Worm (Caenorhabditis elegans) whole organism, L1 larva: ENCODE results near the gene pyk-2.
A peak's percentile ranks its signal among the peaks of the same experiment; 100 is the strongest.

Experiments used
- C04F5.9 ChIP-seq: sonication (generic microtip); optimal IDR thresholded peaks from 2 replicates; lab custom pipeline; 2016; ENCODE audit warnings: missing genetic modification characterization, missing compliant biosample characterization
- C16A3.4 ChIP-seq: fragments of 150-350 bp; optimal IDR thresholded peaks from 2 replicates; lab custom pipeline; 2014; ENCODE audit warnings: missing biosample characterization, missing genetic modification characterization
- F16B12.6 ChIP-seq: fragments of 150-350 bp; optimal IDR thresholded peaks from 2 replicates; lab custom pipeline; 2014; ENCODE audit warnings: missing biosample characterization, missing genetic modification characterization
- Y116A8C.19 ChIP-seq: sonication (generic microtip); optimal IDR thresholded peaks from 2 replicates; lab custom pipeline; 2016; ENCODE audit warnings: missing compliant biosample characterization, missing genetic modification characterization, borderline replicate concordance
- alr-1 ChIP-seq: fragments of 200-800 bp; sonication (Bioruptor generic); optimal IDR thresholded peaks from 2 replicates; lab custom pipeline; 2018; ENCODE audit warnings: borderline replicate concordance, mild to moderate bottlenecking, missing genetic modification characterization, missing compliant biosample characterization
- ceh-63 ChIP-seq: fragments of 200-800 bp; sonication (Bioruptor generic); optimal IDR thresholded peaks from 2 replicates; lab custom pipeline; 2018; ENCODE audit warnings: mild to moderate bottlenecking, missing genetic modification characterization, missing compliant biosample characterization
- ceh-90 ChIP-seq: sonication (generic microtip); optimal IDR thresholded peaks from 2 replicates; lab custom pipeline; 2016; ENCODE audit warnings: missing genetic modification characterization, missing compliant biosample characterization
- dpl-1 ChIP-seq, 3 experiments: fragments of 150-350 bp in 2 of 3; sonication (generic microtip) in 1 of 3; optimal IDR thresholded peaks; 2 replicates each; lab custom pipeline; 2014 to 2017; ENCODE audit warnings: missing biosample characterization in 3 of 3, missing genetic modification characterization in 3 of 3, missing genetic modification reagents in 3 of 3
- efl-1 ChIP-seq, 4 experiments: fragments of 150-350 bp; optimal IDR thresholded peaks in 3 of 4; peaks in 1 of 4; 1 replicate in 1 of 4; 2 replicates in 3 of 4; lab custom pipeline; 2014; ENCODE audit warnings: missing biosample characterization in 2 of 4, missing genetic modification characterization in 2 of 4, missing genetic modification reagents in 2 of 4
- elt-2 ChIP-seq: sonication (generic microtip); optimal IDR thresholded peaks from 2 replicates; lab custom pipeline; 2016; ENCODE audit warnings: missing genetic modification characterization, mild to moderate bottlenecking, inconsistent platforms, missing compliant biosample characterization, missing genetic modification reagents
- ets-5 ChIP-seq: fragments of 200-800 bp; sonication (Bioruptor generic); IDR thresholded peaks from 2 replicates; pipeline ENCODE4 v1.3.6; 2022; ENCODE audit warnings: missing genetic modification characterization, missing compliant biosample characterization
- fkh-10 ChIP-seq: sonication (generic microtip); optimal IDR thresholded peaks from 2 replicates; lab custom pipeline; 2017; ENCODE audit warnings: missing biosample characterization, missing genetic modification reagents, missing genetic modification characterization
- fos-1 ChIP-seq: fragments of 150-350 bp; optimal IDR thresholded peaks from 2 replicates; lab custom pipeline; 2014; ENCODE audit warnings: missing biosample characterization, missing genetic modification characterization
- grh-1 ChIP-seq: fragments of 200-800 bp; sonication (Bioruptor generic); IDR thresholded peaks from 2 replicates; pipeline ENCODE4 v1.3.6; 2022; ENCODE audit warnings: missing genetic modification reagents, missing genetic modification characterization, missing compliant biosample characterization
- hlh-17 ChIP-seq: fragments of 200-800 bp; sonication (Bioruptor generic); optimal IDR thresholded peaks from 2 replicates; lab custom pipeline; 2018; ENCODE audit warnings: missing genetic modification characterization, mild to moderate bottlenecking, missing compliant biosample characterization, moderate library complexity, borderline replicate concordance
- hlh-4 ChIP-seq: sonication (generic microtip); optimal IDR thresholded peaks from 2 replicates; lab custom pipeline; 2016; ENCODE audit warnings: mild to moderate bottlenecking, missing genetic modification characterization, missing compliant biosample characterization
- hpl-2 ChIP-seq: fragments of 150-350 bp; optimal IDR thresholded peaks from 2 replicates; lab custom pipeline; 2014; ENCODE audit warnings: missing biosample characterization, missing genetic modification reagents, missing genetic modification characterization
- jun-1 ChIP-seq: fragments of 150-350 bp; optimal IDR thresholded peaks from 2 replicates; lab custom pipeline; 2014; ENCODE audit warnings: missing biosample characterization, missing genetic modification reagents, missing genetic modification characterization
- lin-13 ChIP-seq: fragments of 150-350 bp; optimal IDR thresholded peaks from 2 replicates; lab custom pipeline; 2014; ENCODE audit warnings: missing biosample characterization, missing genetic modification reagents, missing genetic modification characterization
- lin-14 ChIP-seq: fragments of 200-800 bp; sonication (Bioruptor generic); optimal IDR thresholded peaks from 2 replicates; lab custom pipeline; 2018; ENCODE audit warnings: mild to moderate bottlenecking, missing genetic modification characterization, moderate library complexity, missing compliant biosample characterization
- lin-35 ChIP-seq, 2 experiments: fragments of 150-350 bp; optimal IDR thresholded peaks; 2 replicates each; lab custom pipeline; 2014; ENCODE audit warnings: missing biosample characterization in 2 of 2, missing genetic modification characterization in 2 of 2, missing genetic modification reagents in 2 of 2
- lin-39 ChIP-seq: fragments of 150-350 bp; optimal IDR thresholded peaks from 2 replicates; lab custom pipeline; 2014; ENCODE audit warnings: missing biosample characterization, missing genetic modification reagents, missing genetic modification characterization
- lir-3 ChIP-seq: sonication (generic microtip); optimal IDR thresholded peaks from 2 replicates; lab custom pipeline; 2016; ENCODE audit warnings: mild to moderate bottlenecking, missing genetic modification characterization, moderate library complexity, missing compliant biosample characterization; ENCODE audit not compliant: poor library complexity
- mef-2 ChIP-seq: fragments of 150-350 bp; optimal IDR thresholded peaks from 2 replicates; lab custom pipeline; 2014; ENCODE audit warnings: missing biosample characterization, missing genetic modification characterization
- mep-1 ChIP-seq: fragments of 150-350 bp; optimal IDR thresholded peaks from 2 replicates; lab custom pipeline; 2014; ENCODE audit warnings: missing biosample characterization, missing genetic modification characterization
- nhr-19 ChIP-seq: fragments of 200-800 bp; sonication (Bioruptor generic); conservative IDR thresholded peaks from 2 replicates; pipeline ENCODE4 v1.3.6; 2022; ENCODE audit warnings: missing genetic modification characterization, missing compliant biosample characterization
- nhr-20 ChIP-seq: sonication (generic microtip); optimal IDR thresholded peaks from 2 replicates; lab custom pipeline; 2016; ENCODE audit warnings: mild to moderate bottlenecking, missing genetic modification characterization, missing compliant biosample characterization
- nhr-28 ChIP-seq: fragments of 150-350 bp; optimal IDR thresholded peaks from 2 replicates; lab custom pipeline; 2014; ENCODE audit warnings: missing biosample characterization, missing genetic modification characterization
- nhr-71 ChIP-seq: sonication (generic microtip); optimal IDR thresholded peaks from 2 replicates; lab custom pipeline; 2016; ENCODE audit warnings: mild to moderate bottlenecking, missing genetic modification characterization, moderate library complexity, missing compliant biosample characterization
- nhr-84 ChIP-seq: sonication (generic microtip); optimal IDR thresholded peaks from 2 replicates; lab custom pipeline; 2017; ENCODE audit warnings: missing biosample characterization, missing genetic modification characterization
- nhr-85 ChIP-seq: sonication (generic microtip); peaks from one replicate; lab custom pipeline; 2016; ENCODE audit warnings: missing genetic modification characterization, inconsistent platforms, missing compliant biosample characterization
- nhr-90 ChIP-seq: sonication (generic microtip); optimal IDR thresholded peaks from 2 replicates; lab custom pipeline; 2016; ENCODE audit warnings: mild to moderate bottlenecking, missing genetic modification characterization, missing compliant biosample characterization; ENCODE audit not compliant: poor library complexity
- pax-3 ChIP-seq: fragments of 200-800 bp; sonication (Bioruptor generic); optimal IDR thresholded peaks from 2 replicates; lab custom pipeline; 2018; ENCODE audit warnings: mild to moderate bottlenecking, missing genetic modification characterization, moderate library complexity, missing compliant biosample characterization
- pqm-1 ChIP-seq: sonication (generic microtip); optimal IDR thresholded peaks from 3 replicates; lab custom pipeline; 2017; ENCODE audit warnings: missing biosample characterization, missing genetic modification characterization
- rnt-1 ChIP-seq: sonication (generic microtip); optimal IDR thresholded peaks from 2 replicates; lab custom pipeline; 2016; ENCODE audit warnings: mild to moderate bottlenecking, missing genetic modification characterization, moderate library complexity, missing compliant biosample characterization
- snpc-4 ChIP-seq: fragments of 150-350 bp; optimal IDR thresholded peaks from 2 replicates; lab custom pipeline; 2014; ENCODE audit warnings: missing biosample characterization, missing genetic modification characterization
- sox-4 ChIP-seq: sonication (generic microtip); optimal IDR thresholded peaks from 2 replicates; lab custom pipeline; 2016; ENCODE audit warnings: missing genetic modification characterization, missing compliant biosample characterization
- sptf-1 ChIP-seq: fragments of 150-350 bp; optimal IDR thresholded peaks from 2 replicates; lab custom pipeline; 2014; ENCODE audit warnings: missing biosample characterization, missing genetic modification characterization
- sup-37 ChIP-seq: fragments of 200-800 bp; sonication (Bioruptor generic); optimal IDR thresholded peaks from 2 replicates; lab custom pipeline; 2018; ENCODE audit warnings: mild to moderate bottlenecking, missing genetic modification characterization, missing compliant biosample characterization
- swsn-7 ChIP-seq: sonication (generic microtip); optimal IDR thresholded peaks from 2 replicates; lab custom pipeline; 2016; ENCODE audit warnings: missing genetic modification characterization, missing compliant biosample characterization
- unc-130 ChIP-seq: fragments of 150-350 bp; optimal IDR thresholded peaks from 2 replicates; lab custom pipeline; 2017; ENCODE audit warnings: missing biosample characterization, missing genetic modification characterization, inconsistent platforms
- unc-30 ChIP-seq: sonication (generic microtip); optimal IDR thresholded peaks from 2 replicates; lab custom pipeline; 2017; ENCODE audit warnings: missing biosample characterization, missing genetic modification characterization
- unc-86 ChIP-seq: sonication (generic microtip); optimal IDR thresholded peaks from 2 replicates; lab custom pipeline; 2016; ENCODE audit warnings: missing genetic modification characterization, missing compliant biosample characterization
- ztf-11 ChIP-seq, 2 experiments: sonication (generic microtip); optimal IDR thresholded peaks; 2 replicates each; lab custom pipeline; 2016 to 2017; ENCODE audit warnings: missing genetic modification characterization in 2 of 2, missing biosample characterization in 1 of 2, missing compliant biosample characterization in 1 of 2

The pyk-2 gene

ce11 chrIV:10913081-10913480 lies 3.4 kb downstream of the pyk-2 start, which contains the start of gene ZK593.2:
Gene ZK593.2 (plus strand): TSS chrIV:10913381.
- no peak for TF ChIP-seq hpl-2
- TF ChIP-seq dpl-1 (GFP tag; optimal IDR thresholded peaks at IDR 0.05; lab: Kevin White, UChicago): no peak
- TF ChIP-seq ceh-90 (tag; lab: Kevin White, UChicago): no peak
- TF ChIP-seq snpc-4 (tag; lab: Kevin White, UChicago): no peak
- TF ChIP-seq pqm-1 (tag; lab: Kevin White, UChicago): no peak
- TF ChIP-seq nhr-19 (GFP tag; lab: Robert Waterston, UW): no peak
- TF ChIP-seq hlh-4 (tag; lab: Kevin White, UChicago): no peak
- TF ChIP-seq Y116A8C.19: no peak
- TF ChIP-seq lin-13 (GFP tag; lab: Kevin White, UChicago): no peak
- no peak for TF ChIP-seq unc-30 (tag; lab: Kevin White, UChicago)
- TF ChIP-seq C16A3.4 (tag; lab: Kevin White, UChicago): no peak
- no peak for TF ChIP-seq pax-3 (tag; lab: Kevin White, UChicago)
- TF ChIP-seq unc-86 (tag; lab: Kevin White, UChicago): no peak
- TF ChIP-seq sptf-1 (tag; lab: Kevin White, UChicago): no peak
- no peak for TF ChIP-seq nhr-85 (tag; lab: Kevin White, UChicago)
- TF ChIP-seq lin-35 (GFP tag; optimal IDR thresholded peaks at IDR 0.05; lab: Kevin White, UChicago): no peak
- no peak for TF ChIP-seq swsn-7 (tag; lab: Kevin White, UChicago)

- no peak for TF ChIP-seq mef-2 (tag; lab: Kevin White, UChicago)
- TF ChIP-seq unc-86 (tag; lab: Kevin White, UChicago): no peak
- no peak for TF ChIP-seq unc-130 (tag; lab: Kevin White, UChicago)
- TF ChIP-seq lin-13 (GFP tag; lab: Kevin White, UChicago): no peak
- TF ChIP-seq pax-3 (tag; lab: Kevin White, UChicago): no peak
- no peak for TF ChIP-seq mep-1 (tag; lab: Kevin White, UChicago)
- no peak for TF ChIP-seq hlh-17
- no peak for TF ChIP-seq F16B12.6 (tag; lab: Kevin White, UChicago)
- TF ChIP-seq nhr-84 (tag; lab: Kevin White, UChicago): no peak
- no peak for TF ChIP-seq ceh-63 (GFP tag; lab: Kevin White, UChicago)
- TF ChIP-seq ztf-11 (tag; optimal IDR thresholded peaks at IDR 0.05; lab: Kevin White, UChicago): no peak
- TF ChIP-seq, all 84 proteins: peak for 0
These were observed 5.7 kb downstream of the pyk-2 start, which contains the start of gene ZK593.3 for ce11 chrIV:10915388-10915787. Gene ZK593.3 (plus strand): TSS chrIV:10915688.

ce11 chrIV:10916134-10916533 lies 6.4 kb downstream of the pyk-2 start:
- no peak for TF ChIP-seq ceh-63 (GFP tag; lab: Kevin White, UChicago)
- TF ChIP-seq fos-1: no peak
- TF ChIP-seq sup-37 (GFP tag; lab: Kevin White, UChicago): no peak
- peak; percentile 49 for TF ChIP-seq nhr-85 (tag; lab: Kevin White, UChicago)
- TF ChIP-seq nhr-71 (tag; lab: Kevin White, UChicago): no peak

- TF ChIP-seq ztf-11 (tag; optimal IDR thresholded peaks at IDR 0.05; lab: Kevin White, UChicago) (no peak), nhr-20 (tag; lab: Kevin White, UChicago) (peak; percentile 92), ets-5 (no peak), C04F5.9 (no peak), alr-1 (tag; lab: Kevin White, UChicago) (no peak), lin-39 (tag; lab: Kevin White, UChicago) (peak; percentile 10), Y116A8C.19 (no peak), grh-1 (GFP tag; lab: Robert Waterston, UW) (peak; percentile 40; the same call in 1 of the 2 replicates), dpl-1 (GFP tag; optimal IDR thresholded peaks at IDR 0.05; lab: Kevin White, UChicago) (peak; percentile 47 to 64 (median 54)), nhr-90 (tag; lab: Kevin White, UChicago) (peak; percentile 49), elt-2 (tag; lab: Kevin White, UChicago) (peak; percentile 57), lir-3 (no peak), hpl-2 (no peak), efl-1 (optimal IDR thresholded peaks at IDR 0.05; lab: Kevin White, UChicago) (peak; percentile 78 to 88), efl-1 (GFP tag; optimal IDR thresholded peaks at IDR 0.05 in 1 of 2; lab: Kevin White, UChicago) (peak; percentile 60 to 93), fkh-10 (GFP tag; lab: Kevin White, UChicago) (peak; percentile 5), jun-1 (tag; lab: Kevin White, UChicago) (peak; percentile 45), sox-4 (tag; lab: Kevin White, UChicago) (no peak), lin-14 (GFP tag; lab: Kevin White, UChicago) (peak; percentile 99), nhr-28 (tag; lab: Kevin White, UChicago) (no peak), rnt-1 (tag; lab: Kevin White, UChicago) (peak; percentile 70)
These were observed 9.3 kb downstream of the pyk-2 start for ce11 chrIV:10918877-10919560.
